Fruit fly (Drosophila melanogaster) whole organism, embryonic: Measurements from ENCODE around the gene CG15296.

Experiments used
- ATbp ChIP-seq: fragments of 200-800 bp; sonication (Bioruptor generic); optimal IDR thresholded peaks from 2 replicates; lab custom pipeline; 2017; ENCODE audit warnings: missing biosample characterization, mild to moderate bottlenecking, missing genetic modification characterization, missing genetic modification reagents
- Awh ChIP-seq: fragments of 200-800 bp; sonication (Bioruptor generic); IDR thresholded peaks from 2 replicates; pipeline ENCODE4, ENCODE4 v1.3.6; 2022; ENCODE audit warnings: missing biosample characterization, missing genetic modification characterization
- C15 ChIP-seq: fragments of 200-800 bp; sonication (Bioruptor generic); IDR thresholded peaks from 3 replicates; pipeline ENCODE4 v1.3.6; 2022; ENCODE audit warnings: missing biosample characterization, missing genetic modification characterization
- CG1024 ChIP-seq: fragments of 200-800 bp; sonication (Bioruptor generic); IDR thresholded peaks from 2 replicates; pipeline ENCODE4 v1.3.6; 2022; ENCODE audit warnings: missing biosample characterization, missing genetic modification characterization
- CG10431 ChIP-seq: fragments of 200-800 bp; sonication (Bioruptor generic); optimal IDR thresholded peaks from 3 replicates; lab custom pipeline; 2018; ENCODE audit warnings: missing biosample characterization, mild to moderate bottlenecking, missing genetic modification characterization
- CG11093 ChIP-seq: fragments of 200-800 bp; sonication (Bioruptor generic); IDR thresholded peaks from 3 replicates; pipeline ENCODE4 v1.3.6; 2022; ENCODE audit warnings: missing biosample characterization, missing genetic modification characterization
- CG11456 ChIP-seq: fragments of 200-800 bp; sonication (Bioruptor generic); IDR thresholded peaks from 3 replicates; pipeline ENCODE4 v1.3.6; 2022; ENCODE audit warnings: missing biosample characterization, missing genetic modification characterization
- CG12155 ChIP-seq: fragments of 200-800 bp; sonication (Bioruptor generic); optimal IDR thresholded peaks from 3 replicates; lab custom pipeline; 2016; ENCODE audit warnings: missing biosample characterization, missing genetic modification characterization
- CG12299 ChIP-seq: fragments of 200-800 bp; sonication (Bioruptor generic); optimal IDR thresholded peaks from 2 replicates; lab custom pipeline; 2018; ENCODE audit warnings: missing biosample characterization, mild to moderate bottlenecking, missing genetic modification characterization
- CG12659 ChIP-seq: fragments of 200-800 bp; sonication (Bioruptor generic); optimal IDR thresholded peaks from 3 replicates; lab custom pipeline; 2017; ENCODE audit warnings: mild to moderate bottlenecking, missing biosample characterization, missing genetic modification reagents, missing genetic modification characterization
- CG13775 ChIP-seq: fragments of 200-800 bp; sonication (Bioruptor generic); optimal IDR thresholded peaks from 3 replicates; lab custom pipeline; 2017; ENCODE audit warnings: missing biosample characterization, mild to moderate bottlenecking, missing genetic modification characterization
- CG2199 ChIP-seq: fragments of 200-800 bp; sonication (Bioruptor generic); IDR thresholded peaks from 3 replicates; pipeline ENCODE4 v1.3.6; 2022; ENCODE audit warnings: missing biosample characterization, missing genetic modification characterization
- CG30431 ChIP-seq: fragments of 200-800 bp; sonication (Bioruptor generic); optimal IDR thresholded peaks from 2 replicates; lab custom pipeline; 2017; ENCODE audit warnings: missing biosample characterization, missing genetic modification characterization
- CG33557 ChIP-seq: fragments of 200-800 bp; sonication (Bioruptor generic); optimal IDR thresholded peaks from 2 replicates; lab custom pipeline; 2019; ENCODE audit warnings: missing biosample characterization, mild to moderate bottlenecking, missing genetic modification characterization, moderate library complexity
- CG5180 ChIP-seq: fragments of 200-800 bp; sonication (Bioruptor generic); optimal IDR thresholded peaks from 3 replicates; lab custom pipeline; 2017; ENCODE audit warnings: missing biosample characterization, missing genetic modification characterization, mild to moderate bottlenecking, moderate library complexity, missing genetic modification reagents
- Dad ChIP-seq: fragments of 200-800 bp; sonication (Bioruptor generic); optimal IDR thresholded peaks from 3 replicates; lab custom pipeline; 2016; ENCODE audit warnings: missing biosample characterization, missing genetic modification characterization
- Dbx ChIP-seq: fragments of 200-800 bp; sonication (Bioruptor generic); IDR thresholded peaks from 3 replicates; pipeline ENCODE4 v1.3.6; 2022; ENCODE audit warnings: missing biosample characterization, missing genetic modification characterization
- Dip3 ChIP-seq: fragments of 200-800 bp; sonication (Bioruptor generic); optimal IDR thresholded peaks from 3 replicates; lab custom pipeline; 2016; ENCODE audit warnings: missing biosample characterization, missing genetic modification characterization
- Doc3 ChIP-seq: fragments of 200-800 bp; sonication (Bioruptor generic); IDR thresholded peaks from 3 replicates; pipeline ENCODE4 v1.3.6; 2022; ENCODE audit warnings: missing biosample characterization, missing genetic modification characterization; ENCODE audit not compliant: partially characterized antibody
- E2f1 ChIP-seq: fragments of 200-800 bp; sonication (Bioruptor generic); IDR thresholded peaks from 2 replicates; pipeline ENCODE4 v1.3.6; 2022; ENCODE audit warnings: missing biosample characterization, missing genetic modification characterization
- Ets65A ChIP-seq: fragments of 200-800 bp; sonication (Bioruptor generic); peaks from one replicate; lab custom pipeline; 2016; ENCODE audit warnings: missing biosample characterization, missing genetic modification characterization
- GATAe ChIP-seq: fragments of 200-800 bp; sonication (Bioruptor generic); conservative IDR thresholded peaks from 2 replicates; pipeline ENCODE4 v1.3.6; 2022; ENCODE audit warnings: missing biosample characterization, missing genetic modification characterization
- Hr39 ChIP-seq: fragments of >200 bp; optimal IDR thresholded peaks from 2 replicates; lab custom pipeline; 2017
- Kr ChIP-seq: fragments of 200-800 bp; sonication (Bioruptor generic); optimal IDR thresholded peaks from 2 replicates; lab custom pipeline; 2017; ENCODE audit warnings: missing biosample characterization, mild to moderate bottlenecking, missing genetic modification characterization
- Oli ChIP-seq: fragments of 200-800 bp; sonication (Bioruptor generic); optimal IDR thresholded peaks from 2 replicates; lab custom pipeline; 2018; ENCODE audit warnings: missing biosample characterization, mild to moderate bottlenecking, missing genetic modification characterization, moderate library complexity
- Opbp ChIP-seq: fragments of 200-800 bp; sonication (Bioruptor generic); IDR thresholded peaks from 3 replicates; pipeline ENCODE4 v1.3.6; 2022; ENCODE audit warnings: missing biosample characterization, missing genetic modification characterization; ENCODE audit not compliant: partially characterized antibody
- Scr ChIP-seq: fragments of 200-800 bp; sonication (Bioruptor generic); IDR thresholded peaks from 2 replicates; pipeline ENCODE4 v1.3.6; 2022; ENCODE audit warnings: missing biosample characterization, missing genetic modification characterization; ENCODE audit not compliant: partially characterized antibody
- Sry-δ ChIP-seq: fragments of 200-800 bp; sonication (Bioruptor generic); optimal IDR thresholded peaks from 2 replicates; lab custom pipeline; 2016; ENCODE audit warnings: missing biosample characterization, missing genetic modification characterization
- Stat92E ChIP-seq, 3 experiments: fragments of >200 bp in 2 of 3; fragments of 200-800 bp in 1 of 3; sonication (Bioruptor generic) in 1 of 3; optimal IDR thresholded peaks; 2 replicates each; lab custom pipeline; 2017 to 2019; ENCODE audit warnings: missing biosample characterization in 3 of 3, missing genetic modification characterization in 3 of 3, mild to moderate bottlenecking in 1 of 3, moderate library complexity in 1 of 3
- Trl ChIP-seq, 3 experiments: fragments of >200 bp in 2 of 3; fragments of 200-800 bp in 1 of 3; sonication (Bioruptor generic) in 1 of 3; optimal IDR thresholded peaks; 2 replicates in 1 of 3; 3 replicates in 2 of 3; lab custom pipeline; 2016 to 2017; ENCODE audit warnings: missing biosample characterization in 1 of 3, missing genetic modification characterization in 1 of 3
- Usf ChIP-seq: fragments of 200-800 bp; sonication (Bioruptor generic); optimal IDR thresholded peaks from 2 replicates; lab custom pipeline; 2017; ENCODE audit warnings: missing genotype, missing biosample characterization, missing genetic modification characterization
- Xrp1 ChIP-seq: fragments of 200-800 bp; sonication (Bioruptor generic); IDR thresholded peaks from 2 replicates; pipeline ENCODE4 v1.3.6; 2022; ENCODE audit warnings: missing biosample characterization, missing genetic modification characterization
- aop ChIP-seq: fragments of 200-800 bp; sonication (Bioruptor generic); IDR thresholded peaks from 2 replicates; pipeline ENCODE4 v1.3.6; 2022; ENCODE audit warnings: missing biosample characterization, missing genetic modification characterization
- br ChIP-seq: fragments of >200 bp; optimal IDR thresholded peaks from 2 replicates; lab custom pipeline; 2017
- btn ChIP-seq: fragments of 200-800 bp; sonication (Bioruptor generic); optimal IDR thresholded peaks from 2 replicates; lab custom pipeline; 2016; ENCODE audit warnings: missing biosample characterization, missing genetic modification characterization
- cato ChIP-seq: fragments of 200-800 bp; sonication (Bioruptor generic); optimal IDR thresholded peaks from 2 replicates; lab custom pipeline; 2016; ENCODE audit warnings: missing biosample characterization, missing genetic modification characterization, borderline replicate concordance
- da ChIP-seq: fragments of 200-800 bp; sonication (Bioruptor generic); optimal IDR thresholded peaks from 2 replicates; lab custom pipeline; 2016; ENCODE audit warnings: missing biosample characterization, missing genetic modification characterization
- dati ChIP-seq: fragments of 200-800 bp; sonication (Bioruptor generic); IDR thresholded peaks from 2 replicates; pipeline ENCODE4 v1.3.6; 2022; ENCODE audit warnings: missing biosample characterization, missing genetic modification characterization
- disco-r ChIP-seq: fragments of 200-800 bp; sonication (Bioruptor generic); optimal IDR thresholded peaks from 2 replicates; lab custom pipeline; 2016; ENCODE audit warnings: missing biosample characterization, missing genetic modification characterization
- dm ChIP-seq: fragments of 200-800 bp; sonication (Bioruptor generic); optimal IDR thresholded peaks from 3 replicates; lab custom pipeline; 2016; ENCODE audit warnings: missing biosample characterization, missing genetic modification characterization
- dysf ChIP-seq: fragments of 200-800 bp; sonication (Bioruptor generic); IDR thresholded peaks from 3 replicates; pipeline ENCODE4 v1.3.6; 2022; ENCODE audit warnings: missing biosample characterization, missing genetic modification characterization
- gem ChIP-seq: fragments of 200-800 bp; sonication (Bioruptor generic); optimal IDR thresholded peaks from 2 replicates; lab custom pipeline; 2019; ENCODE audit warnings: missing biosample characterization, mild to moderate bottlenecking, missing genetic modification characterization, moderate library complexity
- gsb ChIP-seq: fragments of 200-800 bp; sonication (Bioruptor generic); IDR thresholded peaks from 2 replicates; pipeline ENCODE4 v1.3.6; 2022; ENCODE audit warnings: missing biosample characterization, missing genetic modification characterization
- ind ChIP-seq: fragments of 200-800 bp; sonication (Bioruptor generic); optimal IDR thresholded peaks from 3 replicates; lab custom pipeline; 2016; ENCODE audit warnings: missing biosample characterization, missing genetic modification characterization
- lola ChIP-seq, 3 experiments: fragments of >200 bp in 2 of 3; fragments of 200-800 bp in 1 of 3; sonication (Bioruptor generic) in 1 of 3; optimal IDR thresholded peaks; 2 replicates each; lab custom pipeline; 2017 to 2019; ENCODE audit warnings: missing biosample characterization in 3 of 3, missing genetic modification characterization in 3 of 3, mild to moderate bottlenecking in 1 of 3, moderate library complexity in 1 of 3
- luna ChIP-seq: fragments of 200-800 bp; sonication (Bioruptor generic); optimal IDR thresholded peaks from 2 replicates; lab custom pipeline; 2016; ENCODE audit warnings: missing biosample characterization, missing genetic modification characterization
- sc ChIP-seq, 3 experiments: fragments of >200 bp in 2 of 3; fragments of 200-800 bp in 1 of 3; sonication (Bioruptor generic) in 1 of 3; optimal IDR thresholded peaks; 2 replicates in 2 of 3; 3 replicates in 1 of 3; lab custom pipeline; 2017; ENCODE audit warnings: mild to moderate bottlenecking in 1 of 3, missing biosample characterization in 1 of 3, missing genetic modification characterization in 1 of 3, missing genetic modification reagents in 1 of 3
- trh ChIP-seq: fragments of 200-800 bp; sonication (Bioruptor generic); optimal IDR thresholded peaks from 2 replicates; lab custom pipeline; 2016; ENCODE audit warnings: missing biosample characterization, missing genetic modification characterization
- vnd ChIP-seq: fragments of 200-800 bp; sonication (Bioruptor generic); IDR thresholded peaks from 3 replicates; pipeline ENCODE4 v1.3.6; 2022; ENCODE audit warnings: missing biosample characterization, missing genetic modification characterization; ENCODE audit not compliant: partially characterized antibody
- zen2 ChIP-seq: fragments of 200-800 bp; sonication (Bioruptor generic); IDR thresholded peaks from 3 replicates; pipeline ENCODE4 v1.3.6; 2022; ENCODE audit warnings: missing biosample characterization, missing genetic modification characterization; ENCODE audit not compliant: partially characterized antibody

Gene CG15296

DNA sequence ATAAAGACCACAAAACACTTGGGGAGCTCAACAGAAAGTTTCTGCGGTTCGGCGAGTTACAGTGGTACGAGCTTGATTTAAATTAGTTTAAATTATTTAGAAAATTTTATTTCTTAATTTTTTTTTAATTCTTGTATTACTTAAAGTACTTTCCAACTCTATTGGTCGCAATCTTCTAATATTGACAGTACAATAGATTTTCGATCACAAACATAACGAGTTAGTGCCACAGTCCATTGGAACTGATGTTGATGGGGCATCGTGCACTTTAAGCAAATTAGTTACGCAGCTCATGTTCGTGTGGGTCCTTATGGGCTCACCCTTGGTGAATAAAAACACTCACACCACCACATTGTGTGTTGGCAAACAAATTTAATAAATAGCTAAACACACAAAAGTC lies 7.2 kb upstream of the CG15296 start (continued):
- no peak; the same call in 1 of the 2 replicates for TF ChIP-seq CG1024 (GFP tag; lab: Robert Waterston, UW)
- TF ChIP-seq cato = no peak
- no peak for TF ChIP-seq aop (GFP tag; lab: Robert Waterston, UW)
- TF ChIP-seq zen2 = no peak
- TF ChIP-seq lola (GFP tag; optimal IDR thresholded peaks at IDR 0.05; lab: Kevin White, UChicago) = no peak
- TF ChIP-seq Kr (GFP tag; lab: Kevin White, UChicago) = no peak
- no peak for TF ChIP-seq CG30431 (GFP tag; lab: Kevin White, UChicago)
- TF ChIP-seq Opbp (GFP tag; lab: Robert Waterston, UW) = no peak
- TF ChIP-seq luna (GFP tag; lab: Kevin White, UChicago) = no peak
- TF ChIP-seq Hr39 (lab: Kevin White, UChicago) = no peak
- peak; percentile 67; the same call in 1 of the 2 replicates for TF ChIP-seq Xrp1 (GFP tag; lab: Robert Waterston, UW)
- TF ChIP-seq Usf (GFP tag; lab: Kevin White, UChicago) = no peak
- no peak for TF ChIP-seq trh (GFP tag; lab: Kevin White, UChicago)
- peak; percentile 20 for TF ChIP-seq CG12155 (GFP tag; lab: Kevin White, UChicago)
- no peak for TF ChIP-seq Ets65A (GFP tag; lab: Kevin White, UChicago)
- peak; percentile 70 for TF ChIP-seq Oli
- TF ChIP-seq disco-r (GFP tag; lab: Kevin White, UChicago) = no peak
- peak; percentile 15 for TF ChIP-seq CG12299
- no peak for TF ChIP-seq CG2199 (GFP tag; lab: Robert Waterston, UW)
- 0 out of 3 replicates have a peak, but pooled peaks have one; percentile 19 for TF ChIP-seq CG11093
- TF ChIP-seq CG12659 (GFP tag; lab: Kevin White, UChicago) = peak; percentile 45
- no peak for TF ChIP-seq Trl (optimal IDR thresholded peaks at IDR 0.05; lab: Kevin White, UChicago)
- TF ChIP-seq Trl (GFP tag; optimal IDR thresholded peaks at IDR 0.05; lab: Kevin White, UChicago) = no peak
- no peak for TF ChIP-seq Scr (GFP tag; lab: Robert Waterston, UW)
- no peak for TF ChIP-seq Dip3 (GFP tag; lab: Kevin White, UChicago)
- no peak for TF ChIP-seq br (lab: Kevin White, UChicago)
- TF ChIP-seq C15 = no peak
- TF ChIP-seq gsb (GFP tag; lab: Robert Waterston, UW) = 0 out of 2 replicates have a peak, but pooled peaks have one; percentile 35
- peak; percentile 62; the same call in 1 of the 2 replicates for TF ChIP-seq Awh (GFP tag; lab: Robert Waterston, UW)
- peak; percentile 68 for TF ChIP-seq E2f1 (GFP tag; lab: Robert Waterston, UW)
- TF ChIP-seq dm (GFP tag; lab: Kevin White, UChicago) = no peak
- no peak for TF ChIP-seq da (GFP tag; lab: Kevin White, UChicago)
- no peak for TF ChIP-seq GATAe (GFP tag; lab: Robert Waterston, UW)
- TF ChIP-seq ATbp (GFP tag; lab: Kevin White, UChicago) = peak; percentile 28
- no peak for TF ChIP-seq Dad (GFP tag; lab: Kevin White, UChicago)
- no peak for TF ChIP-seq Sry-δ (GFP tag; lab: Kevin White, UChicago)
- TF ChIP-seq Stat92E (GFP tag; optimal IDR thresholded peaks at IDR 0.05; lab: Kevin White, UChicago) = no peak
- peak; percentile 55 for TF ChIP-seq ind
- no peak for TF ChIP-seq CG33557 (GFP tag; lab: Kevin White, UChicago)
- TF ChIP-seq btn = no peak
- TF ChIP-seq sc (optimal IDR thresholded peaks at IDR 0.05; lab: Kevin White, UChicago) = no peak
- TF ChIP-seq sc (GFP tag; optimal IDR thresholded peaks at IDR 0.05; lab: Kevin White, UChicago) = no peak
- TF ChIP-seq CG10431 = no peak
- TF ChIP-seq vnd (GFP tag; lab: Robert Waterston, UW) = 0 out of 3 replicates have a peak, but pooled peaks have one; percentile 25
- peak; percentile 0 for TF ChIP-seq CG13775
- no peak for TF ChIP-seq CG5180
- TF ChIP-seq Doc3 (GFP tag; lab: Robert Waterston, UW) = no peak
- TF ChIP-seq CG11456 = peak; percentile 57; the same call in 2 of the 3 replicates
- TF ChIP-seq dati (GFP tag; lab: Robert Waterston, UW) = no peak
- TF ChIP-seq gem (tag; lab: Kevin White, UChicago) = peak; percentile 77
- TF ChIP-seq dysf = peak; percentile 73
- peak; percentile 55; the same call in 1 of the 3 replicates for TF ChIP-seq Dbx (GFP tag; lab: Robert Waterston, UW)
